Fruit fly (Drosophila melanogaster) whole organism, pupa: Measurements from ENCODE around the gene CG32073.

ENCODE experiments used
- CG10348 ChIP-seq: fragments of 200-800 bp; sonication (Bioruptor generic); IDR thresholded peaks from 2 replicates; pipeline ENCODE4 v1.3.6; 2022; ENCODE audit warnings: missing biosample characterization, missing genetic modification characterization
- CG12605 ChIP-seq: fragments of 200-800 bp; sonication (Bioruptor generic); IDR thresholded peaks from 2 replicates; pipeline ENCODE4 v1.3.6; 2022; ENCODE audit warnings: missing biosample characterization, missing genetic modification characterization
- CG13204 ChIP-seq: fragments of 200-800 bp; sonication (Bioruptor generic); optimal IDR thresholded peaks from 2 replicates; lab custom pipeline; 2018; ENCODE audit warnings: missing biosample characterization, mild to moderate bottlenecking, missing genetic modification characterization, moderate library complexity
- CG14655 ChIP-seq: fragments of 200-800 bp; sonication (Bioruptor generic); optimal IDR thresholded peaks from 3 replicates; lab custom pipeline; 2017; ENCODE audit warnings: mild to moderate bottlenecking, missing biosample characterization, missing genetic modification reagents, missing genetic modification characterization
- CG15710 ChIP-seq: fragments of 200-800 bp; sonication (Bioruptor generic); optimal IDR thresholded peaks from 2 replicates; lab custom pipeline; 2018; ENCODE audit warnings: missing biosample characterization, mild to moderate bottlenecking, missing genetic modification characterization, moderate library complexity
- CG17806 ChIP-seq: fragments of 200-800 bp; sonication (Bioruptor generic); optimal IDR thresholded peaks from 2 replicates; lab custom pipeline; 2018; ENCODE audit warnings: missing biosample characterization, mild to moderate bottlenecking, missing genetic modification characterization, moderate library complexity
- CG32121 ChIP-seq: fragments of 200-800 bp; sonication (Bioruptor generic); IDR thresholded peaks from 2 replicates; pipeline ENCODE4 v1.3.6; 2022; ENCODE audit warnings: missing biosample characterization, missing genetic modification characterization
- CG34367 ChIP-seq: fragments of 200-800 bp; sonication (Bioruptor generic); optimal IDR thresholded peaks from 2 replicates; lab custom pipeline; 2018; ENCODE audit warnings: missing biosample characterization, mild to moderate bottlenecking, missing genetic modification characterization
- CG4496 ChIP-seq: fragments of 200-800 bp; sonication (Bioruptor generic); IDR thresholded peaks from 3 replicates; pipeline ENCODE4 v1.3.6; 2022; ENCODE audit warnings: missing biosample characterization, missing genetic modification characterization
- CG8159 ChIP-seq: fragments of 200-800 bp; sonication (Bioruptor generic); optimal IDR thresholded peaks from 3 replicates; lab custom pipeline; 2018; ENCODE audit warnings: missing biosample characterization, mild to moderate bottlenecking, missing genetic modification characterization, moderate library complexity
- CG8301 ChIP-seq: fragments of 200-800 bp; sonication (Bioruptor generic); optimal IDR thresholded peaks from 2 replicates; lab custom pipeline; 2018; ENCODE audit warnings: missing biosample characterization, mild to moderate bottlenecking, missing genetic modification characterization
- CG9948 ChIP-seq: fragments of 200-800 bp; sonication (Bioruptor generic); optimal IDR thresholded peaks from 2 replicates; lab custom pipeline; 2018; ENCODE audit warnings: missing biosample characterization, mild to moderate bottlenecking, missing genetic modification characterization, moderate library complexity
- D1 ChIP-seq: fragments of 200-800 bp; sonication (Bioruptor generic); optimal IDR thresholded peaks from 2 replicates; lab custom pipeline; 2018; ENCODE audit warnings: missing biosample characterization, mild to moderate bottlenecking, missing genetic modification characterization, moderate library complexity
- EcR ChIP-seq: fragments of 200-800 bp; sonication (Bioruptor generic); optimal IDR thresholded peaks from 3 replicates; lab custom pipeline; 2019; ENCODE audit warnings: missing biosample characterization, missing genetic modification characterization, mild to moderate bottlenecking, moderate library complexity, missing genetic modification reagents
- Ets98B ChIP-seq: fragments of 200-800 bp; sonication (Bioruptor generic); IDR thresholded peaks from 2 replicates; pipeline ENCODE4 v1.3.6; 2022; ENCODE audit warnings: missing biosample characterization, missing genetic modification characterization
- Pif1A ChIP-seq: fragments of 200-800 bp; sonication (Bioruptor generic); optimal IDR thresholded peaks from 3 replicates; lab custom pipeline; 2016; ENCODE audit warnings: missing biosample characterization, missing genetic modification characterization
- Pif1B ChIP-seq: fragments of 200-800 bp; sonication (Bioruptor generic); optimal IDR thresholded peaks from 3 replicates; lab custom pipeline; 2016; ENCODE audit warnings: missing biosample characterization, missing genetic modification characterization
- Snoo ChIP-seq: fragments of 200-800 bp; sonication (Bioruptor generic); optimal IDR thresholded peaks from 3 replicates; lab custom pipeline; 2017; ENCODE audit warnings: missing biosample characterization, mild to moderate bottlenecking, missing genetic modification characterization, inconsistent platforms
- fd96Ca ChIP-seq: fragments of 200-800 bp; sonication (Bioruptor generic); IDR thresholded peaks from 3 replicates; pipeline ENCODE4 v1.3.6; 2022; ENCODE audit warnings: missing biosample characterization, missing genetic modification characterization
- gl ChIP-seq: fragments of 200-800 bp; sonication (Bioruptor generic); optimal IDR thresholded peaks from 2 replicates; lab custom pipeline; 2018; ENCODE audit warnings: missing biosample characterization, mild to moderate bottlenecking, missing genetic modification characterization
- rn ChIP-seq: fragments of 200-800 bp; sonication (Bioruptor generic); IDR thresholded peaks from 2 replicates; pipeline ENCODE4 v1.3.6; 2022; ENCODE audit warnings: missing biosample characterization, missing genetic modification characterization

CG32073 gene

dm6 chr3L:11094279-11094678 lies 13.1 kb downstream of the CG32073 start:
- TF ChIP-seq fd96Ca (GFP tag; lab: Robert Waterston, UW): no peak
- no peak for TF ChIP-seq CG8301 (tag; lab: Kevin White, UChicago)
- no peak for TF ChIP-seq Pif1B (GFP tag; lab: Kevin White, UChicago)
- no peak for TF ChIP-seq CG12605 (GFP tag; lab: Robert Waterston, UW)
- TF ChIP-seq EcR (GFP tag; lab: Kevin White, UChicago): peak; percentile 56
- no peak for TF ChIP-seq CG4496

- TF ChIP-seq Ets98B (peak; percentile 77), CG14655 (GFP tag; lab: Kevin White, UChicago) (peak; percentile 21), Pif1B (GFP tag; lab: Kevin White, UChicago) (peak; percentile 44), CG13204 (GFP tag; lab: Kevin White, UChicago) (no peak), CG9948 (no peak), CG12605 (GFP tag; lab: Robert Waterston, UW) (no peak), Pif1A (GFP tag; lab: Kevin White, UChicago) (peak; percentile 44), D1 (tag; lab: Kevin White, UChicago) (peak; percentile 57), CG32121 (GFP tag; lab: Robert Waterston, UW) (peak; percentile 38; the same call in 1 of the 2 replicates), CG10348 (no peak), CG15710 (tag; lab: Kevin White, UChicago) (peak; percentile 42), CG8159 (peak; percentile 41), EcR (GFP tag; lab: Kevin White, UChicago) (no peak), CG4496 (peak; percentile 50; the same call in 2 of the 3 replicates), gl (tag; lab: Kevin White, UChicago) (no peak), rn (0 out of 2 replicates have a peak, but pooled peaks have one; percentile 10), CG17806 (peak; percentile 14), fd96Ca (GFP tag; lab: Robert Waterston, UW) (peak; percentile 69), Snoo (tag; lab: Kevin White, UChicago) (peak; percentile 20), CG34367 (tag; lab: Kevin White, UChicago) (no peak), CG8301 (tag; lab: Kevin White, UChicago) (peak; percentile 5)
Measured at dm6 chr3L:11093046-11093520, 14.3 kb downstream of the CG32073 start, which contains the start of gene JIL-1. TSS of gene JIL-1 (minus strand) at chr3L:11093193.

dm6 chr3L:11092610-11092961 lies 14.8 kb downstream of the CG32073 start:
- TF ChIP-seq CG8301 (tag; lab: Kevin White, UChicago) (no peak), CG17806 (no peak), Pif1A (GFP tag; lab: Kevin White, UChicago) (no peak), CG12605 (GFP tag; lab: Robert Waterston, UW) (no peak), Pif1B (GFP tag; lab: Kevin White, UChicago) (no peak), CG4496 (no peak), EcR (GFP tag; lab: Kevin White, UChicago) (no peak), CG13204 (GFP tag; lab: Kevin White, UChicago) (no peak)

- no peak for TF ChIP-seq D1 (tag; lab: Kevin White, UChicago)
- TF ChIP-seq CG15710 (tag; lab: Kevin White, UChicago): peak; percentile 23
- peak; percentile 4 for TF ChIP-seq CG8301 (tag; lab: Kevin White, UChicago)
- peak; percentile 50 for TF ChIP-seq CG4496
- TF ChIP-seq Ets98B: peak; percentile 49
- TF ChIP-seq CG14655 (GFP tag; lab: Kevin White, UChicago): peak; percentile 33
- no peak for TF ChIP-seq rn
- no peak for TF ChIP-seq CG9948
- peak; percentile 25 for TF ChIP-seq CG8159
- peak; percentile 50 for TF ChIP-seq Pif1B (GFP tag; lab: Kevin White, UChicago)
- TF ChIP-seq Snoo (tag; lab: Kevin White, UChicago): peak; percentile 60
- TF ChIP-seq CG13204 (GFP tag; lab: Kevin White, UChicago): peak; percentile 34
- peak; percentile 36 for TF ChIP-seq Pif1A (GFP tag; lab: Kevin White, UChicago)
- peak; percentile 52; the same call in 1 of the 3 replicates for TF ChIP-seq fd96Ca (GFP tag; lab: Robert Waterston, UW)
- 0 out of 2 replicates have a peak, but pooled peaks have one; percentile 21 for TF ChIP-seq CG12605 (GFP tag; lab: Robert Waterston, UW)
- peak; percentile 57; the same call in 1 of the 2 replicates for TF ChIP-seq CG32121 (GFP tag; lab: Robert Waterston, UW)
Measured at dm6 chr3L:11091943-11092609, 15.3 kb downstream of the CG32073 start.

- TF ChIP-seq CG8301 (tag; lab: Kevin White, UChicago) (peak; percentile 59), D1 (tag; lab: Kevin White, UChicago) (no peak), CG13204 (GFP tag; lab: Kevin White, UChicago) (no peak), CG8159 (peak; percentile 31), Snoo (tag; lab: Kevin White, UChicago) (peak; percentile 38), gl (tag; lab: Kevin White, UChicago) (no peak), Pif1A (GFP tag; lab: Kevin White, UChicago) (peak; percentile 63), CG14655 (GFP tag; lab: Kevin White, UChicago) (peak; percentile 71), CG32121 (GFP tag; lab: Robert Waterston, UW) (peak; percentile 63), EcR (GFP tag; lab: Kevin White, UChicago) (no peak), CG9948 (peak; percentile 39), CG10348 (no peak), Pif1B (GFP tag; lab: Kevin White, UChicago) (peak; percentile 72), fd96Ca (GFP tag; lab: Robert Waterston, UW) (no peak; the same call in 2 of the 3 replicates), Ets98B (peak; percentile 49)
- TF ChIP-seq, all 21 proteins: peak for 9
Measured at dm6 chr3L:11089805-11090440, 17.5 kb downstream of the CG32073 start.
